Worm (Caenorhabditis elegans) whole organism, L4/young adult: ENCODE measurements around the gene F47G3.4.

ENCODE experiments used
- W03F9.2 ChIP-seq: fragments of 150-350 bp; optimal IDR thresholded peaks from 2 replicates; lab custom pipeline; 2014; ENCODE audit warnings: missing biosample characterization, missing genetic modification characterization
- dao-5 ChIP-seq: sonication (generic microtip); optimal IDR thresholded peaks from 2 replicates; lab custom pipeline; 2016; ENCODE audit warnings: missing genotype, missing genetic modification characterization, moderate library complexity, missing compliant biosample characterization
- him-1 ChIP-seq: sonication (generic microtip); optimal IDR thresholded peaks from 2 replicates; lab custom pipeline; 2016; ENCODE audit warnings: missing genotype, missing genetic modification reagents, missing genetic modification characterization, missing compliant biosample characterization

DNA sequence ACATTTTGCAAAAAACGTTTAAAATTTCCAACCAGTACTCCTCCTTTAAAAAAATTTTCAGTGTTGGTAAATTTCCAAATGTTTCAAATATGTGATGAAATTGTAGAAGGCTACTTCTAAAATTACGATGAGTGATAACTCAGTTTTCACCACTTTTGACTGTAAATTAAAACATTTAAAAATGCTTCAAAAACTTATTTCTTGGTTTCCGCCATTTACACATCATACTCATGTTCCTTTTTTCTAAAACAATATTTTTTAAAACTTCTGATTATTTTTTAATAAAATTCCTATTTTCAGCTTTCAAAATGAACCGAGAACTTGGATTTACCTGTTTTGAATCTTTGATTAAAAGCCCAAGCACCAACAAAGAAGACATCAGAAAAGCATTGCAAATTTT, 22.3 kb downstream of the F47G3.4 start, which contains the start of gene C43H6.4:
- TF ChIP-seq dao-5 (tag; lab: Kevin White, UChicago) (no peak), him-1 (no peak), W03F9.2 (tag; lab: Kevin White, UChicago) (no peak)
